Fruit fly (Drosophila melanogaster) whole organism, adult: ENCODE results near the gene CG9044.

Experiments used
- CG1620 ChIP-seq: fragments of 200-800 bp; sonication (Bioruptor generic); optimal IDR thresholded peaks from 2 replicates; lab custom pipeline; 2016; ENCODE audit warnings: missing biosample characterization, missing genetic modification characterization
- CG33017 ChIP-seq: fragments of 200-800 bp; sonication (Bioruptor generic); optimal IDR thresholded peaks from 2 replicates; lab custom pipeline; 2018; ENCODE audit warnings: missing biosample characterization, mild to moderate bottlenecking, missing genetic modification characterization, moderate library complexity
- CG7045 ChIP-seq: fragments of 200-800 bp; sonication (Bioruptor generic); optimal IDR thresholded peaks from 2 replicates; lab custom pipeline; 2017; ENCODE audit warnings: missing biosample characterization, mild to moderate bottlenecking, missing genetic modification characterization
- CG7101 ChIP-seq: fragments of 200-800 bp; sonication (Bioruptor generic); optimal IDR thresholded peaks from 2 replicates; lab custom pipeline; 2018; ENCODE audit warnings: missing biosample characterization, mild to moderate bottlenecking, missing genetic modification characterization, moderate library complexity
- Clk ChIP-seq: fragments of 200-800 bp; sonication (Bioruptor generic); optimal IDR thresholded peaks from 2 replicates; lab custom pipeline; 2017; ENCODE audit warnings: missing biosample characterization, missing genetic modification characterization
- Crg-1 ChIP-seq: fragments of 200-800 bp; sonication (Bioruptor generic); optimal IDR thresholded peaks from 2 replicates; lab custom pipeline; 2016; ENCODE audit warnings: missing biosample characterization, missing genetic modification characterization
- Mnt ChIP-seq: fragments of 200-800 bp; sonication (Bioruptor generic); optimal IDR thresholded peaks from 2 replicates; lab custom pipeline; 2016; ENCODE audit warnings: missing biosample characterization, mild to moderate bottlenecking, missing genetic modification characterization
- bab1 ChIP-seq: fragments of 200-800 bp; sonication (Bioruptor generic); optimal IDR thresholded peaks from 3 replicates; lab custom pipeline; 2019; ENCODE audit warnings: missing biosample characterization, mild to moderate bottlenecking, missing genetic modification characterization, moderate library complexity
- kay ChIP-seq: fragments of 200-800 bp; sonication (Bioruptor generic); peaks from one replicate; lab custom pipeline; 2016; ENCODE audit warnings: missing biosample characterization, missing genetic modification characterization, borderline replicate concordance
- pad ChIP-seq: fragments of 200-800 bp; sonication (Bioruptor generic); optimal IDR thresholded peaks from 3 replicates; lab custom pipeline; 2017; ENCODE audit warnings: missing biosample characterization, missing genetic modification characterization, mild to moderate bottlenecking, moderate library complexity, missing genetic modification reagents

DNA sequence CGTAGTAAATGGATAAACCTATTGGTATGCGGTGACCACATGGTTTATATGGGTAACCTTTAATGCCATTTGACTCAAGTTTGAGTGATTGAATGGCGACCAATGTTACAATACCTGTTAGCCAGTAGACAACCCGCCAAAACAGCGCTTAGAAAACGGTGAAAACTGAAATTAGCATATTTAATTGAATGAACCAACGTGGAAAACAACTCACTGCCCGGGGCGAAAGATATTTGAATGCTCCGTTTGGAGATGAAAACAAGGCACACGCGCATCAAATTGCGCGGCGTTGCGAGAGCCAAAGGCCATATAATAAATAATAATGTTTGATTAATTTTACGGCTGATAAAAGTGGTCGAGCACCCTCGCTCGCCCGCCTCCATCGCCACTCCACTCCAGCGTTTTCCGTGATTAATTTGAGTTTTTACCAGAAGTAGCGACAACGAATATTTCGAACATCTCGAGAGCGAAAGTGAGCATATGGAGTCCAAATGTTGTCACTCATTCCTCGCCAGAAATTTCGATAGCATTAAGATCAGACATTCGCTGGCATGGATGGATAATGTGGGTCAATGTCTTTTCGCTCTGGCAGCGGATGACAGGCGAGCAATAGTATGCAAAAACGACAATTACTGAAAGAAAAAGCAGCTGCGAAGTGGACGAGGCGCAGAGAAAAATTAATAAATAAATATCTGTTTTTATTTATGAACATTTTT, 22.0 kb downstream of the CG9044 start:
- no peak for TF ChIP-seq Crg-1
- no peak for TF ChIP-seq CG7101 (tag; lab: Kevin White, UChicago)
- TF ChIP-seq bab1, result no peak
- no peak for TF ChIP-seq Clk (GFP tag; lab: Kevin White, UChicago)
- no peak for TF ChIP-seq CG1620 (GFP tag; lab: Kevin White, UChicago)
- TF ChIP-seq Mnt (GFP tag; lab: Kevin White, UChicago), result no peak
- TF ChIP-seq pad, result no peak
- TF ChIP-seq kay (GFP tag; lab: Kevin White, UChicago), result no peak
- no peak for TF ChIP-seq CG33017 (tag; lab: Kevin White, UChicago)
- TF ChIP-seq CG7045, result no peak
